Fruit fly (Drosophila melanogaster): ENCODE measurements around the gene CG5758.

dm6 chr2L:18113079-18113478, 6.7 kb upstream of the CG5758 start, which contains the start of gene CG44476:
- TF ChIP-seq Lpt (GFP tag; optimal IDR thresholded peaks at IDR 0.05): no peak
- no peak for TF ChIP-seq OdsH (GFP tag; optimal IDR thresholded peaks at IDR 0.05)

All from whole organism, prepupa.